Worm (Caenorhabditis elegans): ENCODE data around the gene trr-1.

DNA sequence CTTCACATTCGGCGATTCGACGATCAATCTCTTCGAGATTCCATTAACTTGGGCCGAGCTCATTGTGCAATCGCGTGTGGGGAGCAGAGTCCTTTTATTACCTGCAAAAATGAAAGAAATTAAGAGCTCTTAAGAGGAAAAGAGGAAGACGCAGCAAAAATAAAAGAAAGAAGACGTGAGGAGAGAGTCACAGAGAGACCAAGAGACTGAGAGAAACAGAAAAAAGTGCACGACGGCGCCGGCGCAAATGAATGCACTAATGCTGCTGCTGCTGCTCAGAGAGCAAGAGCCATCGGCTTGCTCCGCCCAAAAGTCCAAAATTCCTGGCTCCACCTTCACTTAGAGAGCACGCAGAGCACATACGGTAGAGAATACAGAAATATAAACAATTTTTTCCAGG, 24.5 kb upstream of the trr-1 start, which contains the start of gene inos-1:
- TF ChIP-seq ets-7 (tag; optimal IDR thresholded peaks at IDR 0.05): no peak
- TF ChIP-seq hnd-1 (tag; optimal IDR thresholded peaks at IDR 0.05): no peak
- no peak for TF ChIP-seq ama-1 (optimal IDR thresholded peaks at IDR 0.05)
- no peak for TF ChIP-seq tra-4 (tag; optimal IDR thresholded peaks at IDR 0.05)
- no peak for TF ChIP-seq sea-1 (GFP tag; conservative IDR thresholded peaks at IDR 0.05)
- TF ChIP-seq pes-1 (GFP tag; IDR thresholded peaks at IDR 0.05): no peak
- TF ChIP-seq flt-1 (GFP tag; IDR thresholded peaks at IDR 0.05): no peak

Data from whole organism, early embryonic.